Worm (Caenorhabditis elegans): ENCODE results near the gene C09F9.1.

C09F9.1 gene

ce11 chrII:14705956-14706355 is 7.8 kb downstream of the C09F9.1 start:
- TF ChIP-seq F37D6.2 (tag; optimal IDR thresholded peaks at IDR 0.05) (no peak), aha-1 (tag) (peak; percentile 0)

- TF ChIP-seq rbr-2 (tag; optimal IDR thresholded peaks at IDR 0.05) (no peak), unc-62 (GFP tag; optimal IDR thresholded peaks at IDR 0.05 in 1 of 2) (peak in 1 of 2 experiments; percentile 82), unc-62 (tag; optimal IDR thresholded peaks at IDR 0.05) (no peak), nhr-11 (tag; optimal IDR thresholded peaks at IDR 0.05) (no peak)
Measured at ce11 chrII:14706479-14706878, 8.3 kb downstream of the C09F9.1 start.

DNA sequence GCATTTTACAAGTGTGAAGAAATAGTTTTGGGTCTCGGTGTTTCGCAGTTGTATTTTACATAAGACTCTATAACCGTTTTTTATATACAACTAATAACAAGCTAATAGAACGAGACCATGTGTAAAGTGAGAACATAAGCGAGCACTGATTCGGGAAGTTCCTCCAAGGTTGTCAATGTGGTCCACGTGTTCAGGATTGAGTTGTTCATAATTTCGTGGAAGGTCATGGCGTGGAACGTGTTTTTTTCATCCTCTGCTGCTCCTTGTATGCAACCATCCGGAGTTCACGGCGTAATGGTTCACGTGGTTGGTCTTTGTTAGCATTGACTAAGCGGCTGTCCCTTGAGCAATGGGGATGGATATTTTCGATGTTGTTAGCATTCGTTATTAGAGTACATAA is 30.0 kb downstream of the C09F9.1 start:
- TF ChIP-seq aha-1 (tag), result peak; percentile 95
- TF ChIP-seq ctbp-1 (GFP tag; IDR thresholded peaks at IDR 0.05), result no peak

ce11 chrII:14733424-14733823 is 35.3 kb downstream of the C09F9.1 start, which contains the start of gene glna-1:
Gene glna-1, minus strand, starts transcription at chrII:14733524.
- peak; percentile 4 for TF ChIP-seq nhr-28 (tag; optimal IDR thresholded peaks at IDR 0.05)
- TF ChIP-seq ces-1 (GFP tag; optimal IDR thresholded peaks at IDR 0.05), result no peak
- peak; percentile 35; the same call in 1 of the 2 replicates for TF ChIP-seq dmd-6 (GFP tag; IDR thresholded peaks at IDR 0.05)
- TF ChIP-seq php-3 (GFP tag; IDR thresholded peaks at IDR 0.05), result 0 out of 2 replicates have a peak, but pooled peaks have one; percentile 18

- no peak for TF ChIP-seq spr-3 (GFP tag; optimal IDR thresholded peaks at IDR 0.05)
- TF ChIP-seq lir-3 (tag; optimal IDR thresholded peaks at IDR 0.05), result no peak
- TF ChIP-seq aha-1 (tag), result no peak
- TF ChIP-seq mep-1 (tag; optimal IDR thresholded peaks at IDR 0.05), result no peak
- TF ChIP-seq php-3 (GFP tag; IDR thresholded peaks at IDR 0.05), result no peak
- no peak for TF ChIP-seq ceh-32 (tag; optimal IDR thresholded peaks at IDR 0.05; ENCODE audit: poor library complexity)
- no peak for TF ChIP-seq zag-1 (tag; optimal IDR thresholded peaks at IDR 0.05)
- no peak for TF ChIP-seq hmg-1.1 (GFP tag; IDR thresholded peaks at IDR 0.05)
- TF ChIP-seq nhr-25 (tag; optimal IDR thresholded peaks at IDR 0.05; ENCODE audit: borderline replicate concordance, insufficient read depth), result no peak
- no peak for TF ChIP-seq lin-1 (GFP tag; IDR thresholded peaks at IDR 0.05)
- no peak for TF ChIP-seq mdl-1 (tag; optimal IDR thresholded peaks at IDR 0.05)
Measured at ce11 chrII:14739143-14739542, 41.0 kb downstream of the C09F9.1 start, which contains the start of gene npr-34. Gene npr-34, minus strand, starts transcription at chrII:14739243.

DNA sequence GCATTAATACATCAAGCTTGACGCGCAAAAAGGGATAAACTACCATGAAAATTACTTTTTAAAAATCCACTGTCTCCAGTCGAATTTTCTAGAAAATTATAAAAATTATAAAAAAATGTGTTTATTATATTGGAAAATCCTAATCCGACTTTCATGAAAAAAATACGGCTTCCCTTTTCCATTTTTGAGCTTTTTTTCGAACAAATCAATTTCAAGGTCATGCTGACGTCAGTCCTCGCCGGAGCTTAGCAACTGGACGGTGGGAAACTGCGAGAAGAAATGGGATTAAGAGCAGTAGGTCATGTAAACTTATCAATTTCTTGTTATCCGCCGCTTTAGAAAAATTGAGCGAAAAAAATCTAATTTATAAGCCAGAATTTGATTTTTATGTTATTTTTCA is 47.0 kb downstream of the C09F9.1 start:
- TF ChIP-seq zfp-2 (tag; optimal IDR thresholded peaks at IDR 0.05) (no peak), daf-8 (GFP tag; IDR thresholded peaks at IDR 0.05) (no peak), daf-19 (GFP tag; conservative IDR thresholded peaks at IDR 0.05) (no peak), hif-1 (tag; optimal IDR thresholded peaks at IDR 0.05) (no peak), lin-1 (GFP tag; IDR thresholded peaks at IDR 0.05) (no peak), nhr-41 (GFP tag; IDR thresholded peaks at IDR 0.05) (no peak), mxl-2 (GFP tag; conservative IDR thresholded peaks at IDR 0.05) (no peak), F10B5.3 (tag; optimal IDR thresholded peaks at IDR 0.05) (no peak), fos-1 (tag; optimal IDR thresholded peaks at IDR 0.05) (no peak), lin-29 (GFP tag; IDR thresholded peaks at IDR 0.05) (no peak), nhr-11 (tag; optimal IDR thresholded peaks at IDR 0.05) (no peak), set-16 (GFP tag; IDR thresholded peaks at IDR 0.05) (no peak)

Measured in whole organism, L4 larva.